Fruit fly (Drosophila melanogaster) whole organism, embryonic: ENCODE measurements around the gene CG33120.
A peak's percentile ranks its signal among the peaks of the same experiment; 100 is the strongest.

ENCODE experiments used
- BEAF-32 ChIP-seq: fragments of 200-800 bp; sonication (Bioruptor generic); optimal IDR thresholded peaks from 3 replicates; lab custom pipeline; 2017; ENCODE audit warnings: missing biosample characterization, missing genetic modification characterization, mild to moderate bottlenecking, moderate library complexity, missing genetic modification reagents
- CG10209 ChIP-seq: fragments of 200-800 bp; sonication (Bioruptor generic); optimal IDR thresholded peaks from 3 replicates; lab custom pipeline; 2017; ENCODE audit warnings: missing biosample characterization, mild to moderate bottlenecking, missing genetic modification characterization, missing genetic modification reagents
- CG10321 ChIP-seq: fragments of 200-800 bp; sonication (Bioruptor generic); IDR thresholded peaks from 2 replicates; pipeline ENCODE4 v1.3.6; 2022; ENCODE audit warnings: missing biosample characterization, missing genetic modification characterization
- CG11504 ChIP-seq: fragments of 200-800 bp; sonication (Bioruptor generic); optimal IDR thresholded peaks from 3 replicates; lab custom pipeline; 2019; ENCODE audit warnings: missing biosample characterization, mild to moderate bottlenecking, missing genetic modification characterization, moderate library complexity
- CG13424 ChIP-seq: fragments of 200-800 bp; sonication (Bioruptor generic); optimal IDR thresholded peaks from 2 replicates; lab custom pipeline; 2019; ENCODE audit warnings: missing biosample characterization, mild to moderate bottlenecking, missing genetic modification characterization, moderate library complexity
- CG14860 ChIP-seq: fragments of 200-800 bp; sonication (Bioruptor generic); IDR thresholded peaks from 3 replicates; pipeline ENCODE4 v1.3.6; 2022; ENCODE audit warnings: missing biosample characterization, missing genetic modification characterization; ENCODE audit not compliant: partially characterized antibody
- CG15514 ChIP-seq: fragments of 200-800 bp; sonication (Bioruptor generic); optimal IDR thresholded peaks from 3 replicates; lab custom pipeline; 2017; ENCODE audit warnings: missing biosample characterization, missing genetic modification characterization, mild to moderate bottlenecking, moderate library complexity, missing genetic modification reagents
- CG17186 ChIP-seq: fragments of 200-800 bp; sonication (Bioruptor generic); optimal IDR thresholded peaks from 3 replicates; lab custom pipeline; 2017; ENCODE audit warnings: missing biosample characterization, missing genetic modification reagents, missing genetic modification characterization
- CG17359 ChIP-seq: fragments of 200-800 bp; sonication (Bioruptor generic); optimal IDR thresholded peaks from 3 replicates; lab custom pipeline; 2018; ENCODE audit warnings: missing biosample characterization, mild to moderate bottlenecking, missing genetic modification characterization, moderate library complexity
- CG1832 ChIP-seq: fragments of 200-800 bp; sonication (Bioruptor generic); optimal IDR thresholded peaks from 2 replicates; lab custom pipeline; 2017; ENCODE audit warnings: missing biosample characterization, mild to moderate bottlenecking, missing genetic modification characterization, inconsistent platforms
- CG2202 ChIP-seq: fragments of 200-800 bp; sonication (Bioruptor generic); optimal IDR thresholded peaks from 2 replicates; lab custom pipeline; 2018; ENCODE audit warnings: missing biosample characterization, mild to moderate bottlenecking, missing genetic modification characterization
- CG2875 ChIP-seq: fragments of 200-800 bp; sonication (Bioruptor generic); optimal IDR thresholded peaks from 2 replicates; lab custom pipeline; 2017; ENCODE audit warnings: missing biosample characterization, mild to moderate bottlenecking, missing genetic modification characterization, missing genetic modification reagents
- CG31388 ChIP-seq: fragments of 200-800 bp; sonication (Bioruptor generic); optimal IDR thresholded peaks from 2 replicates; lab custom pipeline; 2016; ENCODE audit warnings: missing biosample characterization, missing genetic modification characterization
- CG31441 ChIP-seq: fragments of 200-800 bp; sonication (Bioruptor generic); IDR thresholded peaks from 2 replicates; pipeline ENCODE4 v1.3.6; 2022; ENCODE audit warnings: missing biosample characterization, missing genetic modification characterization
- CG3995 ChIP-seq: fragments of 200-800 bp; sonication (Bioruptor generic); optimal IDR thresholded peaks from 3 replicates; lab custom pipeline; 2016; ENCODE audit warnings: missing biosample characterization, missing genetic modification characterization
- CG4707 ChIP-seq: fragments of 200-800 bp; sonication (Bioruptor generic); optimal IDR thresholded peaks from 2 replicates; lab custom pipeline; 2018; ENCODE audit warnings: missing biosample characterization, mild to moderate bottlenecking, missing genetic modification characterization, moderate library complexity
- CG6654 ChIP-seq: fragments of 200-800 bp; sonication (Bioruptor generic); optimal IDR thresholded peaks from 2 replicates; lab custom pipeline; 2017; ENCODE audit warnings: missing biosample characterization, mild to moderate bottlenecking, missing genetic modification characterization
- CoRest ChIP-seq: fragments of 200-800 bp; sonication (Bioruptor generic); optimal IDR thresholded peaks from 3 replicates; lab custom pipeline; 2018; ENCODE audit warnings: missing biosample characterization, mild to moderate bottlenecking, missing genetic modification characterization, moderate library complexity
- Ets97D ChIP-seq: fragments of 200-800 bp; sonication (Bioruptor generic); optimal IDR thresholded peaks from 3 replicates; lab custom pipeline; 2016; ENCODE audit warnings: missing biosample characterization, missing genetic modification characterization
- H15 ChIP-seq: fragments of 200-800 bp; sonication (Bioruptor generic); IDR thresholded peaks from 3 replicates; pipeline ENCODE4 v1.3.6; 2022; ENCODE audit warnings: missing biosample characterization, missing genetic modification characterization
- Hmr ChIP-seq: fragments of 200-800 bp; sonication (Bioruptor generic); optimal IDR thresholded peaks from 3 replicates; lab custom pipeline; 2017; ENCODE audit warnings: mild to moderate bottlenecking, missing biosample characterization, missing genetic modification reagents, missing genetic modification characterization
- Hr78 ChIP-seq, 2 experiments: fragments of 200-800 bp in 1 of 2; fragments of >200 bp in 1 of 2; sonication (Bioruptor generic) in 1 of 2; optimal IDR thresholded peaks; 2 replicates each; lab custom pipeline; 2017 to 2019; ENCODE audit warnings: missing biosample characterization in 2 of 2, missing genetic modification characterization in 2 of 2, mild to moderate bottlenecking in 1 of 2, moderate library complexity in 1 of 2
- Med ChIP-seq: fragments of 200-800 bp; sonication (Bioruptor generic); peaks from one replicate; lab custom pipeline; 2016; ENCODE audit warnings: missing biosample characterization, missing genetic modification characterization, mild to moderate bottlenecking, inconsistent platforms, moderate library complexity
- Meics ChIP-seq: fragments of 200-800 bp; sonication (Bioruptor generic); optimal IDR thresholded peaks from 2 replicates; lab custom pipeline; 2017; ENCODE audit warnings: missing biosample characterization, mild to moderate bottlenecking, missing genetic modification characterization
- NFAT ChIP-seq: fragments of 200-800 bp; sonication (Bioruptor generic); IDR thresholded peaks from 2 replicates; pipeline ENCODE4 v1.3.6; 2022; ENCODE audit warnings: missing biosample characterization, missing genetic modification characterization
- Nf-YC ChIP-seq: fragments of 200-800 bp; optimal IDR thresholded peaks from 3 replicates; lab custom pipeline; 2019; ENCODE audit warnings: missing biosample characterization, mild to moderate bottlenecking, missing genetic modification characterization, moderate library complexity
- Rfx ChIP-seq: fragments of 200-800 bp; sonication (Bioruptor generic); IDR thresholded peaks from 2 replicates; pipeline ENCODE4 v1.3.6; 2022; ENCODE audit warnings: missing biosample characterization, missing genetic modification characterization
- ap ChIP-seq: fragments of 200-800 bp; sonication (Bioruptor generic); IDR thresholded peaks from 2 replicates; pipeline ENCODE4 v1.3.6; 2022; ENCODE audit warnings: missing biosample characterization, missing genetic modification characterization
- ash1 ChIP-seq: fragments of 200-800 bp; sonication (Bioruptor generic); optimal IDR thresholded peaks from 2 replicates; lab custom pipeline; 2018; ENCODE audit warnings: missing biosample characterization, mild to moderate bottlenecking, missing genetic modification characterization
- chinmo ChIP-seq: fragments of 200-800 bp; sonication (Bioruptor generic); IDR thresholded peaks from 4 replicates; pipeline ENCODE4 v1.3.6; 2022; ENCODE audit warnings: missing biosample characterization, missing genetic modification characterization; ENCODE audit not compliant: partially characterized antibody
- ci ChIP-seq: fragments of 200-800 bp; sonication (Bioruptor generic); IDR thresholded peaks from 3 replicates; pipeline ENCODE4 v1.3.6; 2022; ENCODE audit warnings: missing biosample characterization, missing genetic modification characterization
- crc ChIP-seq: fragments of 200-800 bp; sonication (Bioruptor generic); optimal IDR thresholded peaks from 2 replicates; lab custom pipeline; 2016; ENCODE audit warnings: missing biosample characterization, missing genetic modification characterization
- dysf ChIP-seq: fragments of 200-800 bp; sonication (Bioruptor generic); IDR thresholded peaks from 3 replicates; pipeline ENCODE4 v1.3.6; 2022; ENCODE audit warnings: missing biosample characterization, missing genetic modification characterization
- ftz-f1 ChIP-seq: fragments of 200-800 bp; sonication (Bioruptor generic); optimal IDR thresholded peaks from 2 replicates; lab custom pipeline; 2016; ENCODE audit warnings: missing biosample characterization, missing genetic modification characterization
- gsb ChIP-seq: fragments of 200-800 bp; sonication (Bioruptor generic); IDR thresholded peaks from 2 replicates; pipeline ENCODE4 v1.3.6; 2022; ENCODE audit warnings: missing biosample characterization, missing genetic modification characterization
- hbn ChIP-seq: fragments of 200-800 bp; sonication (Bioruptor generic); IDR thresholded peaks from 2 replicates; pipeline ENCODE4 v1.3.6; 2022; ENCODE audit warnings: missing biosample characterization, missing genetic modification characterization; ENCODE audit not compliant: partially characterized antibody
- hkb ChIP-seq, 2 experiments: fragments of 200-800 bp in 1 of 2; fragments of >200 bp in 1 of 2; sonication (Bioruptor generic) in 1 of 2; IDR thresholded peaks in 1 of 2; optimal IDR thresholded peaks in 1 of 2; 2 replicates each; pipeline versions ENCODE4 v1.3.6 to Lab custom; 2017 to 2022; ENCODE audit warnings: missing biosample characterization in 1 of 2, missing genetic modification characterization in 1 of 2
- lilli ChIP-seq: fragments of 200-800 bp; sonication (Bioruptor generic); optimal IDR thresholded peaks from 3 replicates; lab custom pipeline; 2016; ENCODE audit warnings: missing biosample characterization, missing genetic modification characterization
- nom ChIP-seq: fragments of 200-800 bp; sonication (Bioruptor generic); optimal IDR thresholded peaks from 2 replicates; lab custom pipeline; 2017; ENCODE audit warnings: missing biosample characterization, missing genetic modification characterization, mild to moderate bottlenecking, moderate library complexity, missing genetic modification reagents
- pb ChIP-seq: fragments of 200-800 bp; sonication (Bioruptor generic); optimal IDR thresholded peaks from 3 replicates; lab custom pipeline; 2016; ENCODE audit warnings: missing biosample characterization, missing genetic modification characterization
- pros ChIP-seq: fragments of 200-800 bp; sonication (Bioruptor generic); optimal IDR thresholded peaks from 3 replicates; lab custom pipeline; 2019; ENCODE audit warnings: missing biosample characterization, mild to moderate bottlenecking, missing genetic modification characterization, moderate library complexity
- sd ChIP-seq: fragments of 200-800 bp; sonication (Bioruptor generic); optimal IDR thresholded peaks from 3 replicates; lab custom pipeline; 2018; ENCODE audit warnings: missing biosample characterization, mild to moderate bottlenecking, missing genetic modification characterization, moderate library complexity
- slou ChIP-seq: fragments of 200-800 bp; sonication (Bioruptor generic); optimal IDR thresholded peaks from 3 replicates; lab custom pipeline; 2016; ENCODE audit warnings: missing biosample characterization, missing genetic modification characterization
- ssp ChIP-seq: fragments of 200-800 bp; sonication (Bioruptor generic); IDR thresholded peaks from 2 replicates; pipeline ENCODE4 v1.3.6; 2022; ENCODE audit warnings: missing biosample characterization, missing genetic modification characterization
- trem ChIP-seq: fragments of 200-800 bp; optimal IDR thresholded peaks from 3 replicates; lab custom pipeline; 2019; ENCODE audit warnings: missing biosample characterization, mild to moderate bottlenecking, missing genetic modification characterization, moderate library complexity
- ttk ChIP-seq: fragments of 200-800 bp; sonication (Bioruptor generic); IDR thresholded peaks from 2 replicates; pipeline ENCODE4 v2.1.2; 2022; ENCODE audit warnings: missing biosample characterization, missing genetic modification characterization
- vnd ChIP-seq: fragments of 200-800 bp; sonication (Bioruptor generic); IDR thresholded peaks from 3 replicates; pipeline ENCODE4 v1.3.6; 2022; ENCODE audit warnings: missing biosample characterization, missing genetic modification characterization; ENCODE audit not compliant: partially characterized antibody

CG33120 gene

dm6 chr2L:18882734-18883133 lies 38.4 kb upstream of the CG33120 start (continued):
- TF ChIP-seq ssp (GFP tag; lab: Robert Waterston, UW) = no peak
- no peak for TF ChIP-seq nom (GFP tag; lab: Kevin White, UChicago)
- TF ChIP-seq CG13424 (tag; lab: Kevin White, UChicago) = no peak
- no peak for TF ChIP-seq NFAT (GFP tag; lab: Robert Waterston, UW)
- TF ChIP-seq Nf-YC (tag; lab: Kevin White, UChicago) = peak; percentile 84
- no peak for TF ChIP-seq CG2202
- TF ChIP-seq pb (GFP tag; lab: Kevin White, UChicago) = no peak
- no peak for TF ChIP-seq dysf (GFP tag; lab: Robert Waterston, UW)
- TF ChIP-seq CG1832 (GFP tag; lab: Kevin White, UChicago) = peak; percentile 47
- TF ChIP-seq CG3995 (GFP tag; lab: Kevin White, UChicago) = no peak
- peak; percentile 27 for TF ChIP-seq pros (GFP tag; lab: Kevin White, UChicago)
- TF ChIP-seq CG10321 (GFP tag; lab: Robert Waterston, UW) = peak; percentile 60
- no peak for TF ChIP-seq Hr78 (GFP tag; optimal IDR thresholded peaks at IDR 0.05; lab: Kevin White, UChicago)
- no peak for TF ChIP-seq CG6654

dm6 chr2L:18881014-18881660 lies 36.8 kb upstream of the CG33120 start, which contains the start of gene tup:
Gene tup, minus strand, starts transcription at chr2L:18881261.
- peak; percentile 27 for TF ChIP-seq sd (tag; lab: Kevin White, UChicago)
- no peak for TF ChIP-seq Meics
- TF ChIP-seq BEAF-32 (GFP tag; lab: Kevin White, UChicago) = no peak
- TF ChIP-seq ap (GFP tag; lab: Robert Waterston, UW) = no peak
- TF ChIP-seq CG31388 (GFP tag; lab: Kevin White, UChicago) = no peak
- TF ChIP-seq CoRest (tag; lab: Kevin White, UChicago) = peak; percentile 75
- TF ChIP-seq slou (GFP tag; lab: Kevin White, UChicago) = no peak
- TF ChIP-seq hkb (optimal IDR thresholded peaks at IDR 0.05; lab: Kevin White, UChicago) = no peak
- TF ChIP-seq hkb (GFP tag; IDR thresholded peaks at IDR 0.05; lab: Robert Waterston, UW) = no peak; the same call in none of the 2 replicates
- TF ChIP-seq chinmo = peak; percentile 97
- TF ChIP-seq vnd = no peak
- TF ChIP-seq trem (tag; lab: Kevin White, UChicago) = no peak
- TF ChIP-seq Hmr (GFP tag; lab: Kevin White, UChicago) = peak; percentile 2
- TF ChIP-seq ci (GFP tag; lab: Robert Waterston, UW) = peak; percentile 73; the same call in 2 of the 3 replicates
- peak; percentile 73 for TF ChIP-seq CG15514
- TF ChIP-seq Rfx (GFP tag; lab: Robert Waterston, UW) = 0 out of 2 replicates have a peak, but pooled peaks have one; percentile 22
- no peak for TF ChIP-seq CG3995 (GFP tag; lab: Kevin White, UChicago)
- TF ChIP-seq CG14860 (GFP tag; lab: Robert Waterston, UW) = no peak
- no peak for TF ChIP-seq hbn (GFP tag; lab: Robert Waterston, UW)
- no peak for TF ChIP-seq crc (GFP tag; lab: Kevin White, UChicago)
- no peak for TF ChIP-seq gsb (GFP tag; lab: Robert Waterston, UW)
- no peak for TF ChIP-seq CG17359 (tag; lab: Kevin White, UChicago)
- TF ChIP-seq ftz-f1 (GFP tag; lab: Kevin White, UChicago) = peak; percentile 52
- no peak for TF ChIP-seq CG10209 (GFP tag; lab: Kevin White, UChicago)
- TF ChIP-seq Med (GFP tag; lab: Kevin White, UChicago) = peak; percentile 72
- TF ChIP-seq ttk (GFP tag; lab: Robert Waterston, UW) = peak; percentile 85
- TF ChIP-seq lilli = no peak
- no peak for TF ChIP-seq CG2875
- TF ChIP-seq CG17186 (GFP tag; lab: Kevin White, UChicago) = no peak
- no peak for TF ChIP-seq Ets97D (GFP tag; lab: Kevin White, UChicago)
- no peak for TF ChIP-seq dysf (GFP tag; lab: Robert Waterston, UW)
- TF ChIP-seq CG4707 (GFP tag; lab: Kevin White, UChicago) = no peak
- no peak for TF ChIP-seq CG31441 (GFP tag; lab: Robert Waterston, UW)
- no peak for TF ChIP-seq H15
- TF ChIP-seq CG11504 (tag; lab: Kevin White, UChicago) = peak; percentile 17
- peak; percentile 51 for TF ChIP-seq ash1 (GFP tag; lab: Kevin White, UChicago)
